Fruit fly (Drosophila melanogaster) whole organism, embryonic: ENCODE data around the gene CG14427.

Experiments
- Abd-B ChIP-seq: fragments of 200-800 bp; sonication (Bioruptor generic); optimal IDR thresholded peaks from 2 replicates; lab custom pipeline; 2018; ENCODE audit warnings: missing biosample characterization, mild to moderate bottlenecking, missing genetic modification characterization, moderate library complexity
- CG11398 ChIP-seq: fragments of 200-800 bp; sonication (Bioruptor generic); optimal IDR thresholded peaks from 2 replicates; lab custom pipeline; 2016; ENCODE audit warnings: missing biosample characterization, missing genetic modification characterization
- CG12219 ChIP-seq: fragments of 200-800 bp; sonication (Bioruptor generic); optimal IDR thresholded peaks from 3 replicates; lab custom pipeline; 2018; ENCODE audit warnings: missing biosample characterization, mild to moderate bottlenecking, missing genetic modification characterization
- CG12391 ChIP-seq: fragments of 200-800 bp; sonication (Bioruptor generic); optimal IDR thresholded peaks from 3 replicates; lab custom pipeline; 2018; ENCODE audit warnings: missing biosample characterization, mild to moderate bottlenecking, missing genetic modification characterization, moderate library complexity
- CG14441 ChIP-seq: fragments of 200-800 bp; sonication (Bioruptor generic); IDR thresholded peaks from 2 replicates; pipeline ENCODE4 v1.3.6; 2022; ENCODE audit warnings: missing biosample characterization, missing genetic modification characterization
- CG16815 ChIP-seq: fragments of 200-800 bp; sonication (Bioruptor generic); optimal IDR thresholded peaks from 3 replicates; lab custom pipeline; 2017; ENCODE audit warnings: missing biosample characterization, mild to moderate bottlenecking, missing genetic modification characterization
- CG17802 ChIP-seq: fragments of 200-800 bp; sonication (Bioruptor generic); optimal IDR thresholded peaks from 2 replicates; lab custom pipeline; 2018; ENCODE audit warnings: missing biosample characterization, mild to moderate bottlenecking, missing genetic modification characterization, moderate library complexity
- CG18599 ChIP-seq: fragments of 200-800 bp; sonication (Bioruptor generic); optimal IDR thresholded peaks from 3 replicates; lab custom pipeline; 2017; ENCODE audit warnings: missing biosample characterization, missing genetic modification characterization, mild to moderate bottlenecking, moderate library complexity, missing genetic modification reagents
- CG18619 ChIP-seq: fragments of 200-800 bp; sonication (Bioruptor generic); optimal IDR thresholded peaks from 3 replicates; lab custom pipeline; 2017; ENCODE audit warnings: missing biosample characterization, mild to moderate bottlenecking, missing genetic modification characterization
- CG2202 ChIP-seq: fragments of 200-800 bp; sonication (Bioruptor generic); optimal IDR thresholded peaks from 2 replicates; lab custom pipeline; 2018; ENCODE audit warnings: missing biosample characterization, mild to moderate bottlenecking, missing genetic modification characterization
- CG30403 ChIP-seq: fragments of 200-800 bp; sonication (Bioruptor generic); optimal IDR thresholded peaks from 3 replicates; lab custom pipeline; 2016; ENCODE audit warnings: missing biosample characterization, missing genetic modification characterization
- CG3163 ChIP-seq: fragments of 200-800 bp; sonication (Bioruptor generic); optimal IDR thresholded peaks from 3 replicates; lab custom pipeline; 2016; ENCODE audit warnings: missing biosample characterization, missing genetic modification characterization
- CG3847 ChIP-seq: fragments of 200-800 bp; sonication (Bioruptor generic); IDR thresholded peaks from 2 replicates; pipeline ENCODE4 v1.3.6; 2022; ENCODE audit warnings: missing biosample characterization, missing genetic modification characterization
- CG42726 ChIP-seq: fragments of 200-800 bp; sonication (Bioruptor generic); IDR thresholded peaks from 2 replicates; pipeline ENCODE4 v1.3.6; 2022; ENCODE audit warnings: missing biosample characterization, missing genetic modification characterization; ENCODE audit not compliant: partially characterized antibody
- CG4282 ChIP-seq: fragments of 200-800 bp; sonication (Bioruptor generic); optimal IDR thresholded peaks from 2 replicates; lab custom pipeline; 2016; ENCODE audit warnings: missing biosample characterization, missing genetic modification characterization
- CG4617 ChIP-seq: fragments of 200-800 bp; sonication (Bioruptor generic); optimal IDR thresholded peaks from 3 replicates; lab custom pipeline; 2016; ENCODE audit warnings: missing biosample characterization, missing genetic modification characterization, borderline replicate concordance
- CG5953 ChIP-seq: fragments of 200-800 bp; sonication (Bioruptor generic); IDR thresholded peaks from 2 replicates; pipeline ENCODE4 v1.3.6; 2022; ENCODE audit warnings: missing biosample characterization, missing genetic modification characterization
- CG6683 ChIP-seq: fragments of 200-800 bp; sonication (Bioruptor generic); optimal IDR thresholded peaks from 2 replicates; lab custom pipeline; 2017; ENCODE audit warnings: missing biosample characterization, mild to moderate bottlenecking, missing genetic modification characterization, missing genetic modification reagents
- CG6689 ChIP-seq: fragments of 200-800 bp; sonication (Bioruptor generic); IDR thresholded peaks from 2 replicates; pipeline ENCODE4 v1.3.6; 2022; ENCODE audit warnings: missing biosample characterization, missing genetic modification characterization
- CG6765 ChIP-seq: fragments of 200-800 bp; sonication (Bioruptor generic); optimal IDR thresholded peaks from 3 replicates; lab custom pipeline; 2017; ENCODE audit warnings: missing biosample characterization, mild to moderate bottlenecking, missing genetic modification characterization
- CG7556 ChIP-seq: fragments of 200-800 bp; sonication (Bioruptor generic); optimal IDR thresholded peaks from 2 replicates; lab custom pipeline; 2017; ENCODE audit warnings: missing biosample characterization, mild to moderate bottlenecking, missing genetic modification characterization
- CG8359 ChIP-seq: fragments of 200-800 bp; sonication (Bioruptor generic); optimal IDR thresholded peaks from 2 replicates; lab custom pipeline; 2017; ENCODE audit warnings: missing biosample characterization, mild to moderate bottlenecking, missing genetic modification characterization, borderline replicate concordance
- CG8478 ChIP-seq: fragments of >200 bp; optimal IDR thresholded peaks from 2 replicates; lab custom pipeline; 2018
- CG9215 ChIP-seq: fragments of 200-800 bp; sonication (Bioruptor generic); IDR thresholded peaks from 2 replicates; pipeline ENCODE4 v1.3.6; 2022; ENCODE audit warnings: missing biosample characterization, missing genetic modification characterization
- D ChIP-seq, 2 experiments: fragments of 200-800 bp in 1 of 2; fragments of >200 bp in 1 of 2; sonication (Bioruptor generic) in 1 of 2; optimal IDR thresholded peaks; 2 replicates in 1 of 2; 3 replicates in 1 of 2; lab custom pipeline; 2017; ENCODE audit warnings: mild to moderate bottlenecking in 1 of 2, missing biosample characterization in 1 of 2, missing genetic modification characterization in 1 of 2, missing genetic modification reagents in 1 of 2
- Dfd ChIP-seq, 2 experiments: fragments of >200 bp; optimal IDR thresholded peaks; 2 replicates each; lab custom pipeline; 2017; ENCODE audit warnings: missing biosample characterization in 2 of 2, missing genetic modification characterization in 2 of 2
- Fer1 ChIP-seq: fragments of 200-800 bp; sonication (Bioruptor generic); optimal IDR thresholded peaks from 2 replicates; lab custom pipeline; 2017; ENCODE audit warnings: missing biosample characterization, mild to moderate bottlenecking, missing genetic modification characterization
- H2.0 ChIP-seq: fragments of 200-800 bp; sonication (Bioruptor generic); IDR thresholded peaks from 2 replicates; pipeline ENCODE4 v1.3.6; 2022; ENCODE audit warnings: missing biosample characterization, missing genetic modification characterization
- HLH54F ChIP-seq: fragments of 200-800 bp; sonication (Bioruptor generic); optimal IDR thresholded peaks from 3 replicates; lab custom pipeline; 2016; ENCODE audit warnings: missing biosample characterization, missing genetic modification characterization
- HLHmδ ChIP-seq: fragments of 200-800 bp; sonication (Bioruptor generic); optimal IDR thresholded peaks from 2 replicates; lab custom pipeline; 2018; ENCODE audit warnings: missing biosample characterization, mild to moderate bottlenecking, missing genetic modification characterization, moderate library complexity
- Hr39 ChIP-seq: fragments of >200 bp; optimal IDR thresholded peaks from 2 replicates; lab custom pipeline; 2017
- Mad ChIP-seq: fragments of 200-800 bp; sonication (Bioruptor generic); optimal IDR thresholded peaks from 2 replicates; lab custom pipeline; 2016; ENCODE audit warnings: missing biosample characterization, missing genetic modification characterization
- NFAT ChIP-seq: fragments of 200-800 bp; sonication (Bioruptor generic); IDR thresholded peaks from 2 replicates; pipeline ENCODE4 v1.3.6; 2022; ENCODE audit warnings: missing biosample characterization, missing genetic modification characterization
- Nf-YA ChIP-seq: fragments of 200-800 bp; sonication (Bioruptor generic); IDR thresholded peaks from 2 replicates; pipeline ENCODE4 v1.3.6; 2022; ENCODE audit warnings: missing biosample characterization, missing genetic modification characterization
- dati ChIP-seq: fragments of 200-800 bp; sonication (Bioruptor generic); IDR thresholded peaks from 2 replicates; pipeline ENCODE4 v1.3.6; 2022; ENCODE audit warnings: missing biosample characterization, missing genetic modification characterization
- disco-r ChIP-seq: fragments of 200-800 bp; sonication (Bioruptor generic); optimal IDR thresholded peaks from 2 replicates; lab custom pipeline; 2016; ENCODE audit warnings: missing biosample characterization, missing genetic modification characterization
- ewg ChIP-seq: fragments of 200-800 bp; sonication (Bioruptor generic); optimal IDR thresholded peaks from 3 replicates; lab custom pipeline; 2017; ENCODE audit warnings: mild to moderate bottlenecking, missing biosample characterization, missing genetic modification reagents, missing genetic modification characterization
- eyg ChIP-seq: fragments of 200-800 bp; sonication (Bioruptor generic); optimal IDR thresholded peaks from 3 replicates; lab custom pipeline; 2016; ENCODE audit warnings: missing biosample characterization, missing genetic modification characterization
- lov ChIP-seq, 2 experiments: fragments of 200-800 bp in 1 of 2; fragments of >200 bp in 1 of 2; sonication (Bioruptor generic) in 1 of 2; IDR thresholded peaks in 1 of 2; optimal IDR thresholded peaks in 1 of 2; 2 replicates in 1 of 2; 3 replicates in 1 of 2; pipeline versions ENCODE4 v1.3.6 to Lab custom; 2017 to 2022; ENCODE audit warnings: missing biosample characterization in 1 of 2, missing genetic modification characterization in 1 of 2
- otp ChIP-seq: fragments of 200-800 bp; sonication (Bioruptor generic); IDR thresholded peaks from 3 replicates; pipeline ENCODE4, ENCODE4 v1.3.6; 2022; ENCODE audit warnings: missing biosample characterization, missing genetic modification characterization
- prd ChIP-seq, 3 experiments: fragments of >200 bp in 2 of 3; fragments of 200-800 bp in 1 of 3; sonication (Bioruptor generic) in 1 of 3; optimal IDR thresholded peaks in 2 of 3; IDR thresholded peaks in 1 of 3; 2 replicates in 2 of 3; 3 replicates in 1 of 3; pipeline versions ENCODE4 v1.3.6 to Lab custom; 2017 to 2022; ENCODE audit warnings: missing biosample characterization in 1 of 3, missing genetic modification characterization in 1 of 3
- pros ChIP-seq: fragments of 200-800 bp; sonication (Bioruptor generic); optimal IDR thresholded peaks from 3 replicates; lab custom pipeline; 2019; ENCODE audit warnings: missing biosample characterization, mild to moderate bottlenecking, missing genetic modification characterization, moderate library complexity
- psq ChIP-seq: fragments of 200-800 bp; sonication (Bioruptor generic); optimal IDR thresholded peaks from 2 replicates; lab custom pipeline; 2017; ENCODE audit warnings: missing biosample characterization, missing genetic modification characterization
- sc ChIP-seq, 3 experiments: fragments of >200 bp in 2 of 3; fragments of 200-800 bp in 1 of 3; sonication (Bioruptor generic) in 1 of 3; optimal IDR thresholded peaks; 2 replicates in 2 of 3; 3 replicates in 1 of 3; lab custom pipeline; 2017; ENCODE audit warnings: mild to moderate bottlenecking in 1 of 3, missing biosample characterization in 1 of 3, missing genetic modification characterization in 1 of 3, missing genetic modification reagents in 1 of 3
- sima ChIP-seq: fragments of 200-800 bp; sonication (Bioruptor generic); optimal IDR thresholded peaks from 2 replicates; lab custom pipeline; 2016; ENCODE audit warnings: missing biosample characterization, missing genetic modification characterization
- zf30C ChIP-seq: fragments of 200-800 bp; sonication (Bioruptor generic); optimal IDR thresholded peaks from 3 replicates; lab custom pipeline; 2018; ENCODE audit warnings: missing biosample characterization, mild to moderate bottlenecking, missing genetic modification characterization

Gene CG14427

DNA sequence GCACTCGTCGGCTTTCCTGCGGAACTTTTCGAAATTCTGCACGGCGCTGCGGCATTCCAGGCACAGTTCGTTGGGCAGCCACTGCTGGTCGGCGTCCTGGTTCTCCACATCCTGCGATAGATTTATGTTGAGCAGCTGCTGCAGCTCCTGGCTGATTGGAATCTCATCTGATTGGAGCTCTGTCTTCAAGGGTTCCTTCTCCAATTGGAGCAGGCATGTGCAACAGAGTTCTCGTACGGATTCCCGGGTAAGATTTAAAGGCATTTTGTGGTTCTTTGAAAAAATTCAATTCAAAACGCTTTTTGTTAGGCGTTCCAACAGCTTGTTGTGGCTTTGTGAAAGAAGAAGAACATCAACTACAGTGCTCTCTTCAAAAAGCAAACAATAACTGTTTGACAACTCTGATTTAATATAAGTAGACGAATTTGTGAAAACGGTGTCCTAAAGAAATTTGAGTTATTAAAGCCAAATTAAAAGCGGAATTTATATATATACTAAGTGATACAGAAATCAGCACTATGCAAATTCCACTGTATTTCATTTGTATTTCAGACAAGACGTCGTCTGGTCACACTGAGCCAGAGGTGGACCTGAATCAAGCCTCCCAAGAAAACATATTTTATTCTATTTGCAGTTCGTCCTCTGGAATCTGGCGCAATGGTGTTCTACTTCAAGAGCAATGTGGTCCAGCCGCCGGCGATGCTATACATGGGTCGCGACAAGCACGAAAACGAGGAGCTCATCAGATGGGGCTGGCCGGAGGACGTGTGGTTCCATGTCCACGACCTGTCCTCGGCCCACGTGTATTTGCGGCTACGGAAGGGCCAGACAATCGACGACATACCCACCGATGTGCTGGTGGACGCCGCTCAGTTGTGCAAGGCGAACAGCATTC, 26.8 kb upstream of the CG14427 start, which contains the start of the genes CG3032 and CG4593 (continued):
- TF ChIP-seq pros (GFP tag; lab: Kevin White, UChicago) (no peak), CG8478 (no peak), lov (optimal IDR thresholded peaks at IDR 0.05; lab: Kevin White, UChicago) (no peak), lov (GFP tag; IDR thresholded peaks at IDR 0.05; lab: Robert Waterston, UW) (peak; percentile 68; the same call in 2 of the 3 replicates), sima (no peak), Dfd (GFP tag; optimal IDR thresholded peaks at IDR 0.05; lab: Kevin White, UChicago) (no peak), HLH54F (GFP tag; lab: Kevin White, UChicago) (peak; percentile 77), CG6765 (GFP tag; lab: Kevin White, UChicago) (peak; percentile 44), CG18599 (peak; percentile 86), CG12391 (tag; lab: Kevin White, UChicago) (peak; percentile 85), sc (optimal IDR thresholded peaks at IDR 0.05; lab: Kevin White, UChicago) (no peak), sc (GFP tag; optimal IDR thresholded peaks at IDR 0.05; lab: Kevin White, UChicago) (no peak), CG14441 (GFP tag; lab: Robert Waterston, UW) (peak; percentile 94), CG4282 (GFP tag; lab: Kevin White, UChicago) (peak; percentile 49), CG9215 (peak; percentile 83), disco-r (no peak), CG6683 (GFP tag; lab: Kevin White, UChicago) (peak; percentile 13), CG42726 (GFP tag; lab: Robert Waterston, UW) (no peak), CG5953 (GFP tag; lab: Robert Waterston, UW) (peak; percentile 65), Fer1 (GFP tag; lab: Kevin White, UChicago) (peak; percentile 65), CG2202 (peak; percentile 43), eyg (peak; percentile 36), Abd-B (GFP tag; lab: Kevin White, UChicago) (peak; percentile 75), CG8359 (GFP tag; lab: Kevin White, UChicago) (no peak), CG11398 (GFP tag; lab: Kevin White, UChicago) (peak; percentile 40), ewg (GFP tag; lab: Kevin White, UChicago) (peak; percentile 47), CG3163 (GFP tag; lab: Kevin White, UChicago) (peak; percentile 40), zf30C (GFP tag; lab: Kevin White, UChicago) (no peak), CG18619 (GFP tag; lab: Kevin White, UChicago) (peak; percentile 71), D (optimal IDR thresholded peaks at IDR 0.05; lab: Kevin White, UChicago) (no peak), D (GFP tag; optimal IDR thresholded peaks at IDR 0.05; lab: Kevin White, UChicago) (peak; percentile 24), psq (GFP tag; lab: Kevin White, UChicago) (peak; percentile 11), CG17802 (tag; lab: Kevin White, UChicago) (no peak), NFAT (peak; percentile 94), CG12219 (peak; percentile 48), otp (GFP tag; lab: Robert Waterston, UW) (0 out of 3 replicates have a peak, but pooled peaks have one; percentile 60), CG30403 (GFP tag; lab: Kevin White, UChicago) (peak; percentile 87), prd (optimal IDR thresholded peaks at IDR 0.05; lab: Kevin White, UChicago) (no peak), prd (GFP tag; IDR thresholded peaks at IDR 0.05; lab: Robert Waterston, UW) (peak; percentile 94), Nf-YA (GFP tag; lab: Robert Waterston, UW) (peak; percentile 77; the same call in 1 of the 2 replicates), CG3847 (peak; percentile 82), HLHmδ (no peak), CG16815 (GFP tag; lab: Kevin White, UChicago) (peak; percentile 73), CG6689 (GFP tag; lab: Robert Waterston, UW) (peak; percentile 87), Mad (GFP tag; lab: Kevin White, UChicago) (peak; percentile 66), CG4617 (peak; percentile 86), CG7556 (peak; percentile 64), H2.0 (peak; percentile 86), Hr39 (lab: Kevin White, UChicago) (no peak), dati (GFP tag; lab: Robert Waterston, UW) (peak; percentile 79)
